Worm (Caenorhabditis elegans) whole organism, L1 larva: ENCODE data around the gene C12D5.4.

Source experiments
- aha-1 ChIP-seq: fragments of 150-350 bp; optimal IDR thresholded peaks from 2 replicates; lab custom pipeline; 2014; ENCODE audit warnings: missing biosample characterization, missing genetic modification characterization
- alr-1 ChIP-seq: fragments of 200-800 bp; sonication (Bioruptor generic); optimal IDR thresholded peaks from 2 replicates; lab custom pipeline; 2018; ENCODE audit warnings: borderline replicate concordance, mild to moderate bottlenecking, missing genetic modification characterization, missing compliant biosample characterization
- aly-2 ChIP-seq: fragments of 150-350 bp; optimal IDR thresholded peaks from 2 replicates; lab custom pipeline; 2014; ENCODE audit warnings: missing biosample characterization, missing genetic modification characterization
- ceh-63 ChIP-seq: fragments of 200-800 bp; sonication (Bioruptor generic); optimal IDR thresholded peaks from 2 replicates; lab custom pipeline; 2018; ENCODE audit warnings: mild to moderate bottlenecking, missing genetic modification characterization, missing compliant biosample characterization
- ceh-82 ChIP-seq, 3 experiments: fragments of 150-350 bp in 1 of 3; sonication (generic microtip) in 2 of 3; optimal IDR thresholded peaks; 2 replicates each; lab custom pipeline; 2014 to 2017; ENCODE audit warnings: missing biosample characterization in 3 of 3, missing genetic modification characterization in 3 of 3
- ces-1 ChIP-seq: fragments of 150-350 bp; optimal IDR thresholded peaks from 2 replicates; lab custom pipeline; 2014; ENCODE audit warnings: missing biosample characterization, missing genetic modification reagents, missing genetic modification characterization
- dpl-1 ChIP-seq, 3 experiments: fragments of 150-350 bp in 2 of 3; sonication (generic microtip) in 1 of 3; optimal IDR thresholded peaks; 2 replicates each; lab custom pipeline; 2014 to 2017; ENCODE audit warnings: missing biosample characterization in 3 of 3, missing genetic modification characterization in 3 of 3, missing genetic modification reagents in 3 of 3
- dsc-1 ChIP-seq: sonication (generic microtip); optimal IDR thresholded peaks from 2 replicates; lab custom pipeline; 2016; ENCODE audit warnings: mild to moderate bottlenecking, missing genetic modification characterization, missing compliant biosample characterization
- egl-27 ChIP-seq, 2 experiments: fragments of 150-350 bp in 1 of 2; sonication (generic microtip); optimal IDR thresholded peaks; 3 replicates each; lab custom pipeline; 2017 to 2018; ENCODE audit warnings: missing biosample characterization in 2 of 2, missing genetic modification characterization in 2 of 2, missing genetic modification reagents in 2 of 2
- fkh-10 ChIP-seq: sonication (generic microtip); optimal IDR thresholded peaks from 2 replicates; lab custom pipeline; 2017; ENCODE audit warnings: missing biosample characterization, missing genetic modification reagents, missing genetic modification characterization
- fkh-4 ChIP-seq: sonication (generic microtip); optimal IDR thresholded peaks from 2 replicates; lab custom pipeline; 2016; ENCODE audit warnings: missing compliant biosample characterization, missing genetic modification characterization, borderline replicate concordance
- fkh-8 ChIP-seq: sonication (generic microtip); optimal IDR thresholded peaks from 2 replicates; lab custom pipeline; 2016; ENCODE audit warnings: mild to moderate bottlenecking, missing genetic modification characterization, missing compliant biosample characterization
- hlh-17 ChIP-seq: fragments of 200-800 bp; sonication (Bioruptor generic); optimal IDR thresholded peaks from 2 replicates; lab custom pipeline; 2018; ENCODE audit warnings: missing genetic modification characterization, mild to moderate bottlenecking, missing compliant biosample characterization, moderate library complexity, borderline replicate concordance
- hpl-2 ChIP-seq: fragments of 150-350 bp; optimal IDR thresholded peaks from 2 replicates; lab custom pipeline; 2014; ENCODE audit warnings: missing biosample characterization, missing genetic modification reagents, missing genetic modification characterization
- jun-1 ChIP-seq: fragments of 150-350 bp; optimal IDR thresholded peaks from 2 replicates; lab custom pipeline; 2014; ENCODE audit warnings: missing biosample characterization, missing genetic modification reagents, missing genetic modification characterization
- lsy-2 ChIP-seq, 2 experiments: fragments of 150-350 bp; optimal IDR thresholded peaks; 2 replicates each; lab custom pipeline; 2014; ENCODE audit warnings: missing biosample characterization in 2 of 2, missing genetic modification characterization in 2 of 2
- mab-9 ChIP-seq: fragments of 200-800 bp; sonication (Bioruptor generic); IDR thresholded peaks from 2 replicates; pipeline ENCODE4 v1.3.6; 2022; ENCODE audit warnings: missing genetic modification reagents, missing genetic modification characterization, missing compliant biosample characterization
- mdl-1 ChIP-seq, 2 experiments: fragments of 150-350 bp; optimal IDR thresholded peaks; 2 replicates each; lab custom pipeline; 2014 to 2017; ENCODE audit warnings: missing biosample characterization in 2 of 2, missing genetic modification characterization in 2 of 2, inconsistent platforms in 1 of 2
- mef-2 ChIP-seq: fragments of 150-350 bp; optimal IDR thresholded peaks from 2 replicates; lab custom pipeline; 2014; ENCODE audit warnings: missing biosample characterization, missing genetic modification characterization
- nhr-12 ChIP-seq: sonication (generic microtip); optimal IDR thresholded peaks from 2 replicates; lab custom pipeline; 2017; ENCODE audit warnings: missing biosample characterization, missing genetic modification characterization
- nhr-19 ChIP-seq: fragments of 200-800 bp; sonication (Bioruptor generic); conservative IDR thresholded peaks from 2 replicates; pipeline ENCODE4 v1.3.6; 2022; ENCODE audit warnings: missing genetic modification characterization, missing compliant biosample characterization
- nhr-84 ChIP-seq: sonication (generic microtip); optimal IDR thresholded peaks from 2 replicates; lab custom pipeline; 2017; ENCODE audit warnings: missing biosample characterization, missing genetic modification characterization
- pqm-1 ChIP-seq: sonication (generic microtip); optimal IDR thresholded peaks from 3 replicates; lab custom pipeline; 2017; ENCODE audit warnings: missing biosample characterization, missing genetic modification characterization
- rnt-1 ChIP-seq: sonication (generic microtip); optimal IDR thresholded peaks from 2 replicates; lab custom pipeline; 2016; ENCODE audit warnings: mild to moderate bottlenecking, missing genetic modification characterization, moderate library complexity, missing compliant biosample characterization
- sptf-1 ChIP-seq: fragments of 150-350 bp; optimal IDR thresholded peaks from 2 replicates; lab custom pipeline; 2014; ENCODE audit warnings: missing biosample characterization, missing genetic modification characterization
- sup-37 ChIP-seq: fragments of 200-800 bp; sonication (Bioruptor generic); optimal IDR thresholded peaks from 2 replicates; lab custom pipeline; 2018; ENCODE audit warnings: mild to moderate bottlenecking, missing genetic modification characterization, missing compliant biosample characterization
- swsn-7 ChIP-seq: sonication (generic microtip); optimal IDR thresholded peaks from 2 replicates; lab custom pipeline; 2016; ENCODE audit warnings: missing genetic modification characterization, missing compliant biosample characterization
- tbx-2 ChIP-seq: sonication (generic microtip); optimal IDR thresholded peaks from 2 replicates; lab custom pipeline; 2016; ENCODE audit warnings: missing genetic modification characterization, missing compliant biosample characterization
- unc-62 ChIP-seq: fragments of 150-350 bp; optimal IDR thresholded peaks from 2 replicates; lab custom pipeline; 2014; ENCODE audit warnings: missing biosample characterization, missing genetic modification reagents, missing genetic modification characterization
- vab-15 ChIP-seq: sonication (generic microtip); optimal IDR thresholded peaks from 2 replicates; lab custom pipeline; 2017; ENCODE audit warnings: missing genotype, mild to moderate bottlenecking, missing genetic modification characterization, missing compliant biosample characterization
- xbp-1 ChIP-seq: sonication (generic microtip); optimal IDR thresholded peaks from 2 replicates; lab custom pipeline; 2016; ENCODE audit warnings: missing genetic modification characterization, missing compliant biosample characterization
- ztf-11 ChIP-seq, 2 experiments: sonication (generic microtip); optimal IDR thresholded peaks; 2 replicates each; lab custom pipeline; 2016 to 2017; ENCODE audit warnings: missing genetic modification characterization in 2 of 2, missing biosample characterization in 1 of 2, missing compliant biosample characterization in 1 of 2

C12D5.4 gene

DNA sequence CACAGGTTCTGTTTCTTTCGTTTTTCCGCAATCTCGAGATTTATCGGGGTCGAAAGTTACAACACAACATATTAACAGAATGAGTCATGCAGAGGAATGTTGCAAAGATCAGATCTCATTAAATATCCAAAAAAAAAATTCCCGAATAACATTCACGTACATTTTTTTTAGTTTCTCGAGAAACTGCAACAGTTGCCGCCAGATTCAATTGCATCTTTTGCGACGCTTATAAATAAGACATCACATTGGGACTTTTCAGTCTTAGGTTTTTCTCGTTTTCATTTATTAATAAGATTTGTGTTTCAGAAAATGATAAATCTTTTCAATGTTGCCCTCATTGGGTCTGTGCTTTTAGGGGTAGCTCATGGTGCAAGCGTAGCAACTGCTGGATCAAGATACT is 41.3 kb downstream of the C12D5.4 start, which contains the start of gene ZK105.1:
Gene ZK105.1, plus strand, starts transcription at position 301 of the 400 bp plus-strand sequence.
- no peak for TF ChIP-seq nhr-19 (GFP tag; lab: Robert Waterston, UW)
- TF ChIP-seq ceh-82 (tag; optimal IDR thresholded peaks at IDR 0.05; lab: Kevin White, UChicago) = no peak
- no peak for TF ChIP-seq aha-1 (tag; lab: Kevin White, UChicago)
- TF ChIP-seq lsy-2 (tag; optimal IDR thresholded peaks at IDR 0.05; lab: Kevin White, UChicago) = no peak
- no peak for TF ChIP-seq dsc-1 (tag; lab: Kevin White, UChicago)
- no peak for TF ChIP-seq dpl-1 (GFP tag; optimal IDR thresholded peaks at IDR 0.05; lab: Kevin White, UChicago)
- no peak for TF ChIP-seq xbp-1 (tag; lab: Kevin White, UChicago)
- TF ChIP-seq pqm-1 (tag; lab: Kevin White, UChicago) = no peak
- TF ChIP-seq swsn-7 (tag; lab: Kevin White, UChicago) = no peak
- TF ChIP-seq fkh-10 (GFP tag; lab: Kevin White, UChicago) = no peak
- TF ChIP-seq hpl-2 (GFP tag; lab: Kevin White, UChicago) = no peak
- TF ChIP-seq tbx-2 = no peak
- no peak for TF ChIP-seq fkh-8 (tag; lab: Kevin White, UChicago)

DNA sequence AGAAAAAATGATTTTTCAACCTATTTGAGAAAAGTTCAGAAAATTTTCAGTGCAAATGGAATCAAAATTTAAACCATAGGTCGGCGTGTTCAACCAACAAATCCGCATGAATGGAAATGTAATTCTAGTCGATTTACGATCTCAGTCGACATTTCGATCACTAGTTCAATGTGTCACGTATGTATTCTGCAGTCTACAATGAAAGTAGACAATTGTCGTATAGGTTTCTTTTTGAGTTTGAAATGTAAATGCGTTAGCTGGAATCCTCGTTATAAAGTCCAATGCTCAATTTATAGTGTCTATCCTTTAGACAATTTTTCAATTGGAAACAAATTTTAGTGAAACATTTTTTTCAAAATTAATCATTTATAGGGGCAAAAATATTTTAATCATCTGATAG is 43.7 kb downstream of the C12D5.4 start, which contains the start of gene ZK105.12:
Gene ZK105.12, minus strand, starts transcription at position 101 of the 400 bp plus-strand sequence.
- TF ChIP-seq jun-1 (tag; lab: Kevin White, UChicago) = no peak
- no peak for TF ChIP-seq egl-27 (tag; optimal IDR thresholded peaks at IDR 0.05; lab: Kevin White, UChicago)
- TF ChIP-seq ceh-63 (GFP tag; lab: Kevin White, UChicago) = no peak
- no peak for TF ChIP-seq rnt-1 (tag; lab: Kevin White, UChicago)
- no peak for TF ChIP-seq hlh-17 (GFP tag; lab: Kevin White, UChicago)
- TF ChIP-seq swsn-7 (tag; lab: Kevin White, UChicago) = no peak
- no peak for TF ChIP-seq mef-2 (tag; lab: Kevin White, UChicago)
- no peak for TF ChIP-seq dpl-1 (GFP tag; optimal IDR thresholded peaks at IDR 0.05; lab: Kevin White, UChicago)
- TF ChIP-seq sptf-1 (tag; lab: Kevin White, UChicago) = no peak
- no peak for TF ChIP-seq sup-37
- TF ChIP-seq nhr-84 (tag; lab: Kevin White, UChicago) = no peak
- TF ChIP-seq ztf-11 (tag; optimal IDR thresholded peaks at IDR 0.05; lab: Kevin White, UChicago) = no peak
- no peak for TF ChIP-seq nhr-12
- no peak for TF ChIP-seq vab-15 (tag; lab: Kevin White, UChicago)
- TF ChIP-seq unc-62 (GFP tag; lab: Kevin White, UChicago) = no peak
- TF ChIP-seq alr-1 (tag; lab: Kevin White, UChicago) = no peak

DNA sequence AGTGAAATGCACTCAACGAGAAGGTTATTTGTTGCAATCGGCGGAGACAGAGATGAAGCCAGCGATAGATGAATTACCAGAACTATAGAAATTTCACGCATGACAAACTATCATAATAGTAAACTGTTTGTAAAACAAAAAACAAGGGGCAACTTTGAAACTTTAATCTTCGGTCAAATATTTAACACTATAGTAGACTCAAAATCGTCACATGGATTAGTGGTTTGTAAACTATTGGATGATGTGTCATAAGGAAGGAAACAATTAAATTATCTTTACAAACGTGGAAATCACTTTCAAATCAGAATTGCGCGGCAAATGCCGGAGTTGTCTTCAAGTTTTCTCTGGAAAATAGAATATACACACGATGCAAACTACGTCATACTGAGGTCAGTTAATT is 45.3 kb downstream of the C12D5.4 start, which contains the start of gene ZK105.5:
Gene ZK105.5, minus strand, starts transcription at position 101 of the 400 bp plus-strand sequence.
- no peak for TF ChIP-seq sptf-1 (tag; lab: Kevin White, UChicago)
- no peak for TF ChIP-seq aly-2 (tag; lab: Kevin White, UChicago)

DNA sequence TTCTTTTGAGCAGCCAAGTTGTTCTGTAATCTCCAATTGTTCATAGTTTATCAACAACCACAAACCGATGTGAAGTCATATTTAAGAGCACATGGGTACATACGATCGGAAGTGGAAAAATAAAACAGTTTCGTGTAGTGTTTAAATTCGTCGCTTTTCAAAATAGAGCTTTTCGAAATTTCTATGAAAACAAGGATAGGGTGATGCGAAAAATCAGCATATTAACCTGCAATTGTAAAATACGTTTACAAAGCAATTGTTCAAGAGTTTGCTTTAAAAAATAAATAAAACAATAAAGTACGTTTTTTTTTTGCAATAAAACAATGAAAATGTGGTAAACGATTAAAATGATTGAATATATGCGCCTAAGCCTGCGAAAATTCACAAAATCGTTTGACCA is 49.6 kb downstream of the C12D5.4 start, which contains the start of gene ZK105.14:
Gene ZK105.14, minus strand, starts transcription at position 101 of the 400 bp plus-strand sequence.
- no peak for TF ChIP-seq fkh-4 (tag; lab: Kevin White, UChicago)
- TF ChIP-seq ceh-82 (tag; optimal IDR thresholded peaks at IDR 0.05; lab: Kevin White, UChicago) = no peak
- TF ChIP-seq mab-9 (GFP tag; lab: Robert Waterston, UW) = no peak
- TF ChIP-seq mdl-1 (tag; optimal IDR thresholded peaks at IDR 0.05; lab: Kevin White, UChicago) = no peak
- TF ChIP-seq ces-1 (GFP tag; lab: Kevin White, UChicago) = no peak
